Fruit fly (Drosophila melanogaster) whole organism, wandering third instar larva: ENCODE measurements around the gene Dhfr.

Experiments
- Abd-B ChIP-seq: fragments of >200 bp; optimal IDR thresholded peaks from 2 replicates; lab custom pipeline; 2017; ENCODE audit warnings: missing biosample characterization, missing genetic modification characterization
- CG32264 ChIP-seq: fragments of 200-800 bp; sonication (Bioruptor generic); optimal IDR thresholded peaks from 2 replicates; lab custom pipeline; 2016; ENCODE audit warnings: missing biosample characterization, missing genetic modification characterization
- CG9705 ChIP-seq: fragments of 200-800 bp; sonication (Bioruptor generic); optimal IDR thresholded peaks from 2 replicates; lab custom pipeline; 2018; ENCODE audit warnings: missing biosample characterization, mild to moderate bottlenecking, missing genetic modification characterization
- CrebA ChIP-seq: fragments of 200-800 bp; sonication (Bioruptor generic); optimal IDR thresholded peaks from 2 replicates; lab custom pipeline; 2016; ENCODE audit warnings: missing biosample characterization, mild to moderate bottlenecking, missing genetic modification characterization, borderline replicate concordance
- Dfd ChIP-seq: fragments of >200 bp; optimal IDR thresholded peaks from 2 replicates; lab custom pipeline; 2017; ENCODE audit warnings: missing biosample characterization, missing genetic modification characterization
- Dif ChIP-seq: fragments of 200-275, 200-300 bp; sonication (Bioruptor generic); optimal IDR thresholded peaks from 2 replicates; lab custom pipeline; 2018; ENCODE audit warnings: missing biosample characterization, missing genetic modification characterization; ENCODE audit not compliant: partially characterized antibody
- GATAd ChIP-seq: sonication (Bioruptor generic); optimal IDR thresholded peaks from 2 replicates; lab custom pipeline; 2016; ENCODE audit warnings: missing biosample characterization, missing genetic modification characterization
- HLH106 ChIP-seq: fragments of 200-800 bp; optimal IDR thresholded peaks from 3 replicates; lab custom pipeline; 2019; ENCODE audit warnings: missing biosample characterization, mild to moderate bottlenecking, missing genetic modification characterization, moderate library complexity
- Hnf4 ChIP-seq: fragments of 200-800 bp; sonication (Bioruptor generic); optimal IDR thresholded peaks from 2 replicates; lab custom pipeline; 2016; ENCODE audit warnings: missing biosample characterization, mild to moderate bottlenecking, missing genetic modification characterization
- Hr78 ChIP-seq: fragments of >200 bp; optimal IDR thresholded peaks from 2 replicates; lab custom pipeline; 2017; ENCODE audit warnings: missing biosample characterization, missing genetic modification characterization
- Hr83 ChIP-seq: fragments of 200-300 bp; sonication (Bioruptor generic); optimal IDR thresholded peaks from 2 replicates; lab custom pipeline; 2016; ENCODE audit warnings: missing biosample characterization, mild to moderate bottlenecking, missing genetic modification characterization, moderate library complexity; ENCODE audit not compliant: poor library complexity, severe bottlenecking
- Jra ChIP-seq: sonication (Bioruptor generic); optimal IDR thresholded peaks from 2 replicates; lab custom pipeline; 2016; ENCODE audit warnings: missing biosample characterization, missing genetic modification characterization
- Mio ChIP-seq: sonication (Bioruptor generic); optimal IDR thresholded peaks from 2 replicates; lab custom pipeline; 2016; ENCODE audit warnings: missing biosample characterization, missing genetic modification characterization
- Myc ChIP-seq: fragments of >200 bp; optimal IDR thresholded peaks from 2 replicates; lab custom pipeline; 2017
- N ChIP-seq: fragments of >200 bp; optimal IDR thresholded peaks from 2 replicates; lab custom pipeline; 2018; ENCODE audit warnings: missing biosample characterization, missing external identifiers, missing genetic modification characterization
- OdsH ChIP-seq: fragments of 200-800 bp; sonication (Bioruptor generic); optimal IDR thresholded peaks from 2 replicates; lab custom pipeline; 2016; ENCODE audit warnings: missing biosample characterization, mild to moderate bottlenecking, missing genetic modification characterization
- Rel ChIP-seq, 2 experiments: fragments of 200-800 bp; sonication (Bioruptor generic) in 1 of 2; optimal IDR thresholded peaks; 2 replicates in 1 of 2; 3 replicates in 1 of 2; lab custom pipeline; 2016 to 2019; ENCODE audit warnings: mild to moderate bottlenecking in 2 of 2, missing biosample characterization in 2 of 2, missing genetic modification characterization in 2 of 2, moderate library complexity in 1 of 2
- Sp1 ChIP-seq: fragments of 200-800 bp; sonication (Bioruptor generic); optimal IDR thresholded peaks from 3 replicates; lab custom pipeline; 2019; ENCODE audit warnings: missing biosample characterization, mild to moderate bottlenecking, missing genetic modification characterization, moderate library complexity
- Vsx2 ChIP-seq: fragments of 200-300, 225-300 bp; sonication (Bioruptor generic); optimal IDR thresholded peaks from 2 replicates; lab custom pipeline; 2018; ENCODE audit warnings: missing biosample characterization, missing genetic modification characterization; ENCODE audit not compliant: partially characterized antibody
- br ChIP-seq: fragments of 200-800 bp; sonication (Bioruptor generic); optimal IDR thresholded peaks from 2 replicates; lab custom pipeline; 2016; ENCODE audit warnings: missing biosample characterization, missing genetic modification characterization
- brk ChIP-seq: fragments of 200-800 bp; sonication (Bioruptor generic); optimal IDR thresholded peaks from 2 replicates; lab custom pipeline; 2016; ENCODE audit warnings: missing biosample characterization, mild to moderate bottlenecking, missing genetic modification characterization
- dl ChIP-seq, 2 experiments: fragments of 175-275, 200-275 bp in 1 of 2; fragments of 200-275 bp in 1 of 2; sonication (Bioruptor generic); optimal IDR thresholded peaks; lab custom pipeline; 2018; ENCODE audit warnings: mild to moderate bottlenecking in 2 of 2, missing biosample characterization in 2 of 2, missing genetic modification characterization in 2 of 2, moderate library complexity in 2 of 2; ENCODE audit not compliant: partially characterized antibody in 2 of 2, insufficient read depth in 1 of 2
- dmrt93B ChIP-seq: fragments of 200-800 bp; sonication (Bioruptor generic); optimal IDR thresholded peaks from 2 replicates; lab custom pipeline; 2018; ENCODE audit warnings: missing biosample characterization, mild to moderate bottlenecking, missing genetic modification characterization
- dsf ChIP-seq: sonication (Bioruptor generic); optimal IDR thresholded peaks from 2 replicates; lab custom pipeline; 2016; ENCODE audit warnings: missing biosample characterization, missing genetic modification characterization, borderline replicate concordance
- ey ChIP-seq: fragments of 200-800 bp; sonication (Bioruptor generic); optimal IDR thresholded peaks from 2 replicates; lab custom pipeline; 2016; ENCODE audit warnings: missing biosample characterization, missing genetic modification characterization
- foxo ChIP-seq, 2 experiments: fragments of 200-800 bp; sonication (Bioruptor generic); optimal IDR thresholded peaks; 2 replicates in 1 of 2; 3 replicates in 1 of 2; lab custom pipeline; 2016 to 2017; ENCODE audit warnings: missing biosample characterization in 2 of 2, missing genetic modification characterization in 2 of 2
- fru ChIP-seq: fragments of 200-800 bp; sonication (Bioruptor generic); optimal IDR thresholded peaks from 3 replicates; lab custom pipeline; 2016; ENCODE audit warnings: missing biosample characterization, mild to moderate bottlenecking, missing genetic modification characterization
- h ChIP-seq: fragments of 200-800 bp; sonication (Bioruptor generic); optimal IDR thresholded peaks from 3 replicates; lab custom pipeline; 2016; ENCODE audit warnings: missing biosample characterization, mild to moderate bottlenecking, missing genetic modification characterization
- jim ChIP-seq: fragments of 175-275, 200-325 bp; sonication (Bioruptor generic); optimal IDR thresholded peaks from 2 replicates; lab custom pipeline; 2016; ENCODE audit warnings: missing biosample characterization, mild to moderate bottlenecking, missing genetic modification characterization
- lola ChIP-seq: fragments of >200 bp; optimal IDR thresholded peaks from 2 replicates; lab custom pipeline; 2017; ENCODE audit warnings: missing biosample characterization, missing genetic modification characterization
- pan ChIP-seq: fragments of >200 bp; optimal IDR thresholded peaks from 2 replicates; lab custom pipeline; 2017
- psq ChIP-seq: fragments of 200-800 bp; sonication (Bioruptor generic); optimal IDR thresholded peaks from 3 replicates; lab custom pipeline; 2017; ENCODE audit warnings: missing biosample characterization, mild to moderate bottlenecking, missing genetic modification characterization, moderate library complexity
- rgr ChIP-seq: fragments of 200-800 bp; sonication (Bioruptor generic); optimal IDR thresholded peaks from 3 replicates; lab custom pipeline; 2016; ENCODE audit warnings: missing biosample characterization, mild to moderate bottlenecking, missing genetic modification characterization
- sage ChIP-seq: fragments of 200-800 bp; sonication (Bioruptor generic); optimal IDR thresholded peaks from 2 replicates; lab custom pipeline; 2016; ENCODE audit warnings: missing biosample characterization, mild to moderate bottlenecking, missing genetic modification characterization
- sv ChIP-seq: fragments of 200-800 bp; sonication (Bioruptor generic); optimal IDR thresholded peaks from 3 replicates; lab custom pipeline; 2016; ENCODE audit warnings: missing biosample characterization, missing genetic modification characterization
- tai ChIP-seq: sonication (Bioruptor generic); optimal IDR thresholded peaks from 2 replicates; lab custom pipeline; 2016; ENCODE audit warnings: missing biosample characterization, missing genetic modification characterization
- usp ChIP-seq: fragments of >200 bp; optimal IDR thresholded peaks from 2 replicates; lab custom pipeline; 2017; ENCODE audit warnings: missing biosample characterization, missing genetic modification characterization
- woc ChIP-seq: sonication (Bioruptor generic); optimal IDR thresholded peaks from 2 replicates; lab custom pipeline; 2016; ENCODE audit warnings: missing biosample characterization, mild to moderate bottlenecking, missing genetic modification characterization

Dhfr gene

dm6 chr3R:16449187-16449973, 31.6 kb upstream of the Dhfr start:
- no peak for TF ChIP-seq Myc
- TF ChIP-seq sv (GFP tag; lab: Kevin White, UChicago) = peak; percentile 47
- peak; percentile 88 for TF ChIP-seq rgr
- TF ChIP-seq tai (GFP tag; lab: Kevin White, UChicago) = no peak
- TF ChIP-seq OdsH (GFP tag; lab: Kevin White, UChicago) = peak; percentile 82
- TF ChIP-seq dmrt93B (GFP tag; lab: Kevin White, UChicago) = no peak
- peak; percentile 93 for TF ChIP-seq h (GFP tag; lab: Kevin White, UChicago)
- peak; percentile 84 for TF ChIP-seq br (GFP tag; lab: Kevin White, UChicago)
- TF ChIP-seq CG9705 = peak; percentile 52
- TF ChIP-seq brk = no peak
- peak; percentile 77 for TF ChIP-seq psq (GFP tag; lab: Kevin White, UChicago)
- TF ChIP-seq usp (GFP tag; lab: Kevin White, UChicago) = no peak
- peak in 1 of 2 experiments; percentile 94 for TF ChIP-seq foxo (GFP tag; optimal IDR thresholded peaks at IDR 0.05; lab: Kevin White, UChicago)
- TF ChIP-seq dsf = no peak
- peak; percentile 88 for TF ChIP-seq HLH106
- TF ChIP-seq ey (GFP tag; lab: Kevin White, UChicago) = peak; percentile 91
- TF ChIP-seq Sp1 (GFP tag; lab: Kevin White, UChicago) = peak; percentile 64
- TF ChIP-seq Hnf4 (GFP tag; lab: Kevin White, UChicago) = peak; percentile 81
- peak; percentile 55 for TF ChIP-seq Mio (GFP tag; lab: Kevin White, UChicago)
- TF ChIP-seq GATAd = peak; percentile 59
- no peak for TF ChIP-seq Rel (GFP tag; optimal IDR thresholded peaks at IDR 0.05; lab: Kevin White, UChicago)
- peak; percentile 100 for TF ChIP-seq Rel (tag; optimal IDR thresholded peaks at IDR 0.05; lab: Kevin White, UChicago)
- peak; percentile 42 for TF ChIP-seq sage (GFP tag; lab: Kevin White, UChicago)
- peak in 1 of 2 experiments; percentile 53 for TF ChIP-seq dl (GFP tag; optimal IDR thresholded peaks at IDR 0.05; lab: Kevin White, UChicago; ENCODE audit: insufficient read depth in 1 of 2, partially characterized antibody in 2 of 2)
- TF ChIP-seq N (GFP tag; lab: Kevin White, UChicago) = no peak
- peak; percentile 68 for TF ChIP-seq CG32264 (GFP tag; lab: Kevin White, UChicago)
- TF ChIP-seq lola (GFP tag; lab: Kevin White, UChicago) = no peak
- TF ChIP-seq Hr78 = no peak
- no peak for TF ChIP-seq jim (GFP tag; lab: Kevin White, UChicago)
- TF ChIP-seq Vsx2 (GFP tag; lab: Kevin White, UChicago) = peak; percentile 46
- peak; percentile 71 for TF ChIP-seq Hr83 (GFP tag; lab: Kevin White, UChicago)
- peak; percentile 32 for TF ChIP-seq Jra (GFP tag; lab: Kevin White, UChicago)
- peak; percentile 48 for TF ChIP-seq Dif
- no peak for TF ChIP-seq Dfd (GFP tag; lab: Kevin White, UChicago)
- TF ChIP-seq Abd-B (GFP tag; lab: Kevin White, UChicago) = no peak
- peak; percentile 88 for TF ChIP-seq fru (GFP tag; lab: Kevin White, UChicago)
- TF ChIP-seq woc (GFP tag; lab: Kevin White, UChicago) = peak; percentile 70
- TF ChIP-seq pan = no peak
- no peak for TF ChIP-seq CrebA (GFP tag; lab: Kevin White, UChicago)

dm6 chr3R:16452954-16453587, 27.9 kb upstream of the Dhfr start:
- TF ChIP-seq N (GFP tag; lab: Kevin White, UChicago) (peak; percentile 36), ey (GFP tag; lab: Kevin White, UChicago) (no peak), psq (GFP tag; lab: Kevin White, UChicago) (peak; percentile 15), Rel (GFP tag; optimal IDR thresholded peaks at IDR 0.05; lab: Kevin White, UChicago) (no peak), Rel (tag; optimal IDR thresholded peaks at IDR 0.05; lab: Kevin White, UChicago) (peak; percentile 52), dl (GFP tag; optimal IDR thresholded peaks at IDR 0.05; lab: Kevin White, UChicago; ENCODE audit: insufficient read depth in 1 of 2, partially characterized antibody in 2 of 2) (peak; percentile 13 to 50), CrebA (GFP tag; lab: Kevin White, UChicago) (no peak), Jra (GFP tag; lab: Kevin White, UChicago) (peak; percentile 90), Dif (peak; percentile 67)
